ENCODE assay signal across 4 fruit fly cellular contexts in the genomic region with DNA sequence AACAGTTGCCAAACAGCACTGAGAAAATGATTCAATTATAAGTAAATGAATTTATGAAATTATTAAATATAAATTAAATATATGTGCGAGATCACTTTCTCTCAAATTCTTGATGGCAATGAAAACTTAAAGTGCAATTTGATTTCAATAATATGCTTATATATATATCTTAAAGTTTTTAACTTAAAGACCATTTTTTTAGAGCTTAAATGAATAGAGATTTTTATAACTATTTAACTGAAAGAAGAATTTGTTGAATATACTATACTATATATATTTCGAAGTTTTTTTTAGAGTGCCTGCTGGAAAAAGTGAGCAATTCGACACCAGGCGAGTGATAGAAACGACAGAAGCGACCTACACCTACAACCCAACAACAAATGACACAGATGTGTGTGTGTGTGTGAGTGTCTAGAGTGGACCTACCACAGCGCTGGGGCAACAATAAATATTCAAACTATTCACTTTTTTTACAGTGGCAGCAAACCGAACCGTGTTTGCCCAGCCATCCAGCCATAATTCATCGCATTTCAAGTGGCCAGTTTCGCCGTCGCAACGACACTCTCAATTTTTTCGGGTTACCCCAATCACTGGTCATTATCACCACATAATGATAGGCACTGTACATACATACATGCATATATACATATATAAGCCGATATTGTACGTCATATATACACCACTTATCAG.
TF ChIP-seq lines count a peak whose summit lies in the region.

No protein-coding gene starts in this region.

- TF ChIP-seq CTCF in whole organism, embryonic (GFP tag; optimal IDR thresholded peaks at IDR 0.05; lab: Kevin White, UChicago), result no peak

TF ChIP-seq in whole organism, embryonic, 481 proteins besides CTCF, POLR2A, EP300 and RAD21 (continues in another document):
- TF ChIP-seq CG2120 (GFP tag; optimal IDR thresholded peaks at IDR 0.05; lab: Kevin White, UChicago), result peak; percentile 37
- peak; percentile 91 for TF ChIP-seq CG2712 (tag; optimal IDR thresholded peaks at IDR 0.05; lab: Kevin White, UChicago)
- no peak for TF ChIP-seq knrl (GFP tag; IDR thresholded peaks at IDR 0.05; lab: Robert Waterston, UW; ENCODE audit: partially characterized antibody)
- peak; percentile 36 for TF ChIP-seq CG30403 (GFP tag; optimal IDR thresholded peaks at IDR 0.05; lab: Kevin White, UChicago)
- TF ChIP-seq CG7745 (tag; optimal IDR thresholded peaks at IDR 0.05; lab: Kevin White, UChicago), result no peak
- no peak for TF ChIP-seq hth (optimal IDR thresholded peaks at IDR 0.05; lab: Kevin White, UChicago)
- no peak for TF ChIP-seq CG17802 (tag; optimal IDR thresholded peaks at IDR 0.05; lab: Kevin White, UChicago)
- TF ChIP-seq CG17612 (GFP tag; IDR thresholded peaks at IDR 0.05; lab: Robert Waterston, UW), result no peak
- TF ChIP-seq YL-1 (GFP tag; optimal IDR thresholded peaks at IDR 0.05; lab: Kevin White, UChicago), result no peak
- TF ChIP-seq CG9932 (GFP tag; IDR thresholded peaks at IDR 0.05; lab: Robert Waterston, UW), result peak; percentile 40
- TF ChIP-seq dan (GFP tag; IDR thresholded peaks at IDR 0.05; lab: Robert Waterston, UW), result no peak
- no peak for TF ChIP-seq fu2 (GFP tag; optimal IDR thresholded peaks at IDR 0.05; lab: Kevin White, UChicago)
- TF ChIP-seq Dad (GFP tag; optimal IDR thresholded peaks at IDR 0.05; lab: Kevin White, UChicago), result no peak
- peak; percentile 54; the same call in 2 of the 3 replicates for TF ChIP-seq row (GFP tag; IDR thresholded peaks at IDR 0.05; lab: Robert Waterston, UW)
- no peak for TF ChIP-seq shn (GFP tag; optimal IDR thresholded peaks at IDR 0.05; lab: Kevin White, UChicago)
- TF ChIP-seq CG4282 (GFP tag; optimal IDR thresholded peaks at IDR 0.05; lab: Kevin White, UChicago), result no peak
- TF ChIP-seq CG10147 (GFP tag; optimal IDR thresholded peaks at IDR 0.05; lab: Kevin White, UChicago), result no peak
- no peak for TF ChIP-seq mam (GFP tag; optimal IDR thresholded peaks at IDR 0.05; lab: Kevin White, UChicago)
- TF ChIP-seq wdn (GFP tag; IDR thresholded peaks at IDR 0.05; lab: Robert Waterston, UW), result no peak
- TF ChIP-seq mld (GFP tag; IDR thresholded peaks at IDR 0.05; lab: Robert Waterston, UW; ENCODE audit: partially characterized antibody), result no peak
- no peak for TF ChIP-seq CG6813 (GFP tag; optimal IDR thresholded peaks at IDR 0.05; lab: Kevin White, UChicago)

TF ChIP-seq in whole organism, prepupa, 60 proteins besides CTCF, POLR2A, EP300 and RAD21:
- TF ChIP-seq Sox14 (GFP tag; optimal IDR thresholded peaks at IDR 0.05; lab: Kevin White, UChicago), result no peak
- peak; percentile 14 for TF ChIP-seq esn (GFP tag; optimal IDR thresholded peaks at IDR 0.05; lab: Kevin White, UChicago)

TF ChIP-seq in whole organism, pupa, 21 proteins besides CTCF, POLR2A, EP300 and RAD21:
- TF ChIP-seq Snoo (tag; optimal IDR thresholded peaks at IDR 0.05; lab: Kevin White, UChicago) (no peak), Pif1A (GFP tag; optimal IDR thresholded peaks at IDR 0.05; lab: Kevin White, UChicago) (no peak), CG12605 (GFP tag; IDR thresholded peaks at IDR 0.05; lab: Robert Waterston, UW) (no peak), rn (GFP tag; IDR thresholded peaks at IDR 0.05; lab: Robert Waterston, UW) (no peak), Ets98B (GFP tag; IDR thresholded peaks at IDR 0.05; lab: Robert Waterston, UW) (no peak), CG13204 (GFP tag; optimal IDR thresholded peaks at IDR 0.05; lab: Kevin White, UChicago) (no peak), CG34367 (tag; optimal IDR thresholded peaks at IDR 0.05; lab: Kevin White, UChicago) (no peak), CG8159 (tag; optimal IDR thresholded peaks at IDR 0.05; lab: Kevin White, UChicago) (peak; percentile 33), CG32121 (GFP tag; IDR thresholded peaks at IDR 0.05; lab: Robert Waterston, UW) (no peak)

TF ChIP-seq in whole organism, wandering third instar larva, 38 proteins besides CTCF, POLR2A, EP300 and RAD21:
- TF ChIP-seq HLH106 (tag; optimal IDR thresholded peaks at IDR 0.05; lab: Kevin White, UChicago), result peak; percentile 5
- peak; percentile 9 for TF ChIP-seq Sp1 (GFP tag; optimal IDR thresholded peaks at IDR 0.05; lab: Kevin White, UChicago)
- TF ChIP-seq foxo (GFP tag; optimal IDR thresholded peaks at IDR 0.05; lab: Kevin White, UChicago), result no peak

Comparison
In these comparisons a context has a peak if more than half of its experiments do, and no peak if none do; other contexts are left out.
1. Of the 7 proteins assayed by ChIP-seq in both whole organism, embryonic and whole organism, prepupa: peak only in whole organism, embryonic: Blimp-1, CG16779 and Sox102F; only in whole organism, prepupa: none; in both: none; in neither: 4.